Worm (Caenorhabditis elegans): Measurements from ENCODE around the gene sru-29.

Gene sru-29

DNA sequence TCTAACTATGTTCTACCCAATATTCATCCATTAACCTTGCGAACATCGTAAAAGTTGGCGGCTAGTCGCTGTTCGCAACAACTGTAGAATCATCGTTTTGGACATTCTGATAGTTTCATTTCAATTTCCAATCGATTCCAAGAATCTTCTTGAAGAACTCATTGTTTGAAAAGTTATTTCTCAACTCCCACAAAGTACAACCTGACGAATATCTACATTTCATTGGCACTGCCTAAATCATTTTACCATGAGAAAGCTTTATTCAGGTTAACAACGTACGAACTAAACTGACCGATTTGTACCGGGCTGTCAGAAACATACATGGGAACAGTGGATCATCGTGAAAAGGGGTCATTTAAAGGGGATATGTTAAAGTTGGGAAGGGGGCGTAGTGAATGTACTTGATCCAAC is 24.5 kb upstream of the sru-29 start, which contains the start of gene F46B6.6 (continued):
- TF ChIP-seq rec-8 (tag; optimal IDR thresholded peaks at IDR 0.05) (peak in 1 of 2 experiments; percentile 12), egl-44 (GFP tag; IDR thresholded peaks at IDR 0.05) (no peak), atf-7 (tag; optimal IDR thresholded peaks at IDR 0.05) (peak; percentile 46), F37B4.10 (GFP tag; IDR thresholded peaks at IDR 0.05) (no peak), lir-1 (GFP tag; conservative IDR thresholded peaks at IDR 0.05) (no peak; the same call in 1 of the 2 replicates), D2030.7 (GFP tag; IDR thresholded peaks at IDR 0.05) (no peak), zim-3 (tag; optimal IDR thresholded peaks at IDR 0.05) (peak; percentile 52), Y67H2A.10 (GFP tag; conservative IDR thresholded peaks at IDR 0.05) (no peak), xnd-1 (tag; optimal IDR thresholded peaks at IDR 0.05) (no peak), F57A8.1 (GFP tag; optimal IDR thresholded peaks at IDR 0.05) (no peak), madf-6 (GFP tag; IDR thresholded peaks at IDR 0.05) (peak; percentile 29; the same call in 1 of the 2 replicates), C17E4.6 (GFP tag; IDR thresholded peaks at IDR 0.05) (no peak), B0336.3 (GFP tag; IDR thresholded peaks at IDR 0.05) (peak; percentile 47; the same call in 1 of the 2 replicates), K12H6.12 (tag; optimal IDR thresholded peaks at IDR 0.05) (no peak), C06A6.2 (GFP tag; conservative IDR thresholded peaks at IDR 0.05) (0 out of 2 replicates have a peak, but pooled peaks have one; percentile 10), F22D6.2 (tag; optimal IDR thresholded peaks at IDR 0.05) (no peak), aptf-3 (GFP tag; IDR thresholded peaks at IDR 0.05) (no peak), sdz-38 (tag; optimal IDR thresholded peaks at IDR 0.05) (no peak), let-526 (GFP tag; IDR thresholded peaks at IDR 0.05) (no peak), unc-130 (GFP tag; optimal IDR thresholded peaks at IDR 0.05) (no peak), nfyb-1 (GFP tag; IDR thresholded peaks at IDR 0.05) (0 out of 2 replicates have a peak, but pooled peaks have one; percentile 54), K11D2.4 (GFP tag; IDR thresholded peaks at IDR 0.05) (peak; percentile 41; the same call in 1 of the 2 replicates), ztf-26 (tag; optimal IDR thresholded peaks at IDR 0.05) (no peak), attf-5 (GFP tag; optimal IDR thresholded peaks at IDR 0.05) (peak; percentile 41), Y79H2A.3 (GFP tag; conservative IDR thresholded peaks at IDR 0.05) (no peak), ztf-6 (GFP tag; IDR thresholded peaks at IDR 0.05) (no peak), hlh-26 (GFP tag; conservative IDR thresholded peaks at IDR 0.05) (no peak), rpc-1 (optimal IDR thresholded peaks at IDR 0.05) (no peak), rpc-1 (tag; optimal IDR thresholded peaks at IDR 0.05) (no peak), rcor-1 (GFP tag; IDR thresholded peaks at IDR 0.05) (no peak), F49E8.2 (tag; optimal IDR thresholded peaks at IDR 0.05; ENCODE audit: insufficient read depth) (peak; percentile 53), ceh-100 (GFP tag; IDR thresholded peaks at IDR 0.05) (no peak), lsy-27 (tag; optimal IDR thresholded peaks at IDR 0.05; ENCODE audit: borderline replicate concordance, insufficient read depth) (no peak), aptf-2 (GFP tag; conservative IDR thresholded peaks at IDR 0.05) (no peak), lin-35 (GFP tag; optimal IDR thresholded peaks at IDR 0.05) (peak in 1 of 3 experiments; percentile 24), lin-54 (GFP tag; optimal IDR thresholded peaks at IDR 0.05) (peak; percentile 21), F57C9.4 (tag; optimal IDR thresholded peaks at IDR 0.05) (no peak), ZK185.1 (tag; optimal IDR thresholded peaks at IDR 0.05; ENCODE audit: poor library complexity, severe bottlenecking) (no peak), egrh-3 (GFP tag; IDR thresholded peaks at IDR 0.05) (no peak), lin-26 (GFP tag; IDR thresholded peaks at IDR 0.05) (no peak; the same call in 1 of the 2 replicates), nhr-90 (tag; optimal IDR thresholded peaks at IDR 0.05) (no peak), nfya-1 (tag; optimal IDR thresholded peaks at IDR 0.05; ENCODE audit: borderline replicate concordance, insufficient read depth) (no peak), him-1 (tag; optimal IDR thresholded peaks at IDR 0.05) (no peak), snpc-1.3 (tag; optimal IDR thresholded peaks at IDR 0.05; ENCODE audit: insufficient read depth) (no peak), lag-1 (GFP tag; IDR thresholded peaks at IDR 0.05) (no peak), cebp-1 (GFP tag; IDR thresholded peaks at IDR 0.05) (no peak), cebp-1 (tag; optimal IDR thresholded peaks at IDR 0.05) (peak; percentile 54), T07F8.4 (tag; optimal IDR thresholded peaks at IDR 0.05) (no peak)

Data from whole organism, young adult.